Worm (Caenorhabditis elegans): ENCODE measurements around the gene daf-1.

daf-1 gene

ce11 chrIV:149794-150193 is 17.6 kb downstream of the daf-1 start:
- no peak for TF ChIP-seq Y22D7AL.16 (tag; optimal IDR thresholded peaks at IDR 0.05)
- no peak for TF ChIP-seq hlh-13 (GFP tag; optimal IDR thresholded peaks at IDR 0.05)
- TF ChIP-seq odd-2 (tag; optimal IDR thresholded peaks at IDR 0.05), result no peak
- no peak for TF ChIP-seq ttx-3 (tag; optimal IDR thresholded peaks at IDR 0.05)
- no peak for TF ChIP-seq gmeb-2 (tag; optimal IDR thresholded peaks at IDR 0.05)
- no peak for TF ChIP-seq sdc-2 (tag; optimal IDR thresholded peaks at IDR 0.05)
- TF ChIP-seq hlh-8 (tag; optimal IDR thresholded peaks at IDR 0.05), result no peak
- TF ChIP-seq mec-3 (tag; optimal IDR thresholded peaks at IDR 0.05; ENCODE audit: borderline replicate concordance), result no peak

DNA sequence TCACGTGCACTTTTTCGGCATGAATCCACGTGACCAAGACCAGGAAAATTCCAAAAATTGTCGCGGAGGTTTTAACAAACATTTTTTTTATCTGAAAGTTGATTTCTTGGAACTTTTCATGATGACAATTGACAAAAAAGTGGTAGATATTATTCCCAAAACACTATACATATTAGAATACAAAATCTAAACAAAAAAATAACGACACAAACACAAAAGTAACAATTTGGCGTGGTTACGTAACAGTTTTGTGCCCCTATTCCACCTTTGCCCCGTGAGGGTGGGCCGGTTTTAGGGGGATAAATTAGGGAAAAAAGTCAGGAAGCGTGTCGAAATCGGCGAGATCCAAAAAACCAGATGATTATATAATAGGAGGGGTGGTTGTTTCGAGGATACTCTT is 25.6 kb downstream of the daf-1 start, which contains the start of gene gegf-1:
TSS of gene gegf-1 (minus strand) at position 101 of the 400 bp plus-strand sequence.
- TF ChIP-seq ceh-9 (tag; optimal IDR thresholded peaks at IDR 0.05), result no peak
- TF ChIP-seq C38D4.7 (GFP tag; optimal IDR thresholded peaks at IDR 0.05), result no peak
- TF ChIP-seq nhr-11 (tag; optimal IDR thresholded peaks at IDR 0.05), result no peak
- TF ChIP-seq ama-1 (optimal IDR thresholded peaks at IDR 0.05), result no peak
- TF ChIP-seq F13H6.1 (tag; optimal IDR thresholded peaks at IDR 0.05), result no peak
- no peak for TF ChIP-seq fkh-6 (tag; optimal IDR thresholded peaks at IDR 0.05)
- TF ChIP-seq unc-55 (GFP tag; optimal IDR thresholded peaks at IDR 0.05), result no peak
- no peak for TF ChIP-seq ceh-31 (tag; optimal IDR thresholded peaks at IDR 0.05)
- no peak for TF ChIP-seq ceh-22 (tag; optimal IDR thresholded peaks at IDR 0.05)
- no peak for TF ChIP-seq tbx-2 (tag; optimal IDR thresholded peaks at IDR 0.05)
- no peak for TF ChIP-seq pag-3 (tag; optimal IDR thresholded peaks at IDR 0.05; ENCODE audit: borderline replicate concordance)
- no peak for TF ChIP-seq fax-1 (tag; optimal IDR thresholded peaks at IDR 0.05)
- TF ChIP-seq dve-1 (tag; optimal IDR thresholded peaks at IDR 0.05), result no peak
- no peak for TF ChIP-seq ceh-45 (GFP tag; IDR thresholded peaks at IDR 0.05)
- TF ChIP-seq pha-2 (tag; optimal IDR thresholded peaks at IDR 0.05), result no peak
- no peak for TF ChIP-seq ztf-16 (tag; optimal IDR thresholded peaks at IDR 0.05)
- TF ChIP-seq ceh-48 (tag; optimal IDR thresholded peaks at IDR 0.05), result no peak
- no peak for TF ChIP-seq ceh-6 (GFP tag; optimal IDR thresholded peaks at IDR 0.05)

DNA sequence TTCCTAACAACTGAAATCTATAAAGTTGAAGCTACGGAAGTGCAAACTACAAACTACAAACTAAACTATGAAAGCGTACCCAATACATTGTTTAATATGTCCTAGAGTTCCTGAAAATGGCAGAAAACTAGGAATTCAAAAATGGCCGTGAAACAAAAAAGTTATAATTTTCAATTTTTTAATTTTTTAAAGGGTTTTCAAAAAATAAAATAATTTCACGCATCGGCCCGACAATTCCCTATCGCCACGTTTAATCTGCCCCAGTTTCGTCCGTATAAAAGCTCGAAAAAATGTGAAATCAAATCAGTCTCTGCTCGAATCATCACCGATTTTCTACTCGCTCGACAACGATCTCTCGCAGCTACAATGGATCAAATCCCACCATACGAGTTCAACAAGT is 26.4 kb downstream of the daf-1 start, which contains the start of gene Y38C1AA.7:
TSS of gene Y38C1AA.7 (plus strand) at position 301 of the 400 bp plus-strand sequence.
- TF ChIP-seq pqm-1 (tag; optimal IDR thresholded peaks at IDR 0.05), result no peak
- TF ChIP-seq pag-3 (tag; optimal IDR thresholded peaks at IDR 0.05; ENCODE audit: borderline replicate concordance), result no peak
- no peak for TF ChIP-seq elt-2 (tag; optimal IDR thresholded peaks at IDR 0.05)
- TF ChIP-seq F13H6.1 (tag; optimal IDR thresholded peaks at IDR 0.05), result no peak
- no peak for TF ChIP-seq che-1 (tag; optimal IDR thresholded peaks at IDR 0.05)
- TF ChIP-seq mec-3 (tag; optimal IDR thresholded peaks at IDR 0.05; ENCODE audit: borderline replicate concordance), result no peak
- TF ChIP-seq odd-2 (tag; optimal IDR thresholded peaks at IDR 0.05), result no peak
- no peak for TF ChIP-seq C38D4.7 (GFP tag; optimal IDR thresholded peaks at IDR 0.05)
- no peak for TF ChIP-seq fax-1 (tag; optimal IDR thresholded peaks at IDR 0.05)

- TF ChIP-seq pha-4 (tag; optimal IDR thresholded peaks at IDR 0.05), result no peak
- no peak for TF ChIP-seq elt-4 (tag; optimal IDR thresholded peaks at IDR 0.05)
- no peak for TF ChIP-seq unc-55 (GFP tag; optimal IDR thresholded peaks at IDR 0.05)
- TF ChIP-seq ceh-6 (GFP tag; optimal IDR thresholded peaks at IDR 0.05), result no peak
- TF ChIP-seq unc-42 (tag; optimal IDR thresholded peaks at IDR 0.05), result no peak
- TF ChIP-seq ceh-9 (tag; optimal IDR thresholded peaks at IDR 0.05), result no peak
- TF ChIP-seq ceh-14 (tag; optimal IDR thresholded peaks at IDR 0.05), result no peak
- no peak for TF ChIP-seq gmeb-2 (tag; optimal IDR thresholded peaks at IDR 0.05)
- no peak for TF ChIP-seq ahr-1 (tag; optimal IDR thresholded peaks at IDR 0.05)
- no peak for TF ChIP-seq dve-1 (tag; optimal IDR thresholded peaks at IDR 0.05)
- no peak for TF ChIP-seq C38D4.7 (GFP tag; optimal IDR thresholded peaks at IDR 0.05)
- no peak for TF ChIP-seq zip-5 (tag; optimal IDR thresholded peaks at IDR 0.05)
- no peak for TF ChIP-seq ama-1 (optimal IDR thresholded peaks at IDR 0.05)
- TF ChIP-seq unc-86 (tag; optimal IDR thresholded peaks at IDR 0.05), result no peak
- no peak for TF ChIP-seq tbx-7 (tag; optimal IDR thresholded peaks at IDR 0.05)
- TF ChIP-seq lim-6 (tag; optimal IDR thresholded peaks at IDR 0.05), result no peak
- no peak for TF ChIP-seq sox-4 (tag; optimal IDR thresholded peaks at IDR 0.05)
- no peak for TF ChIP-seq nhr-11 (tag; optimal IDR thresholded peaks at IDR 0.05)
- TF ChIP-seq tbx-2 (tag; optimal IDR thresholded peaks at IDR 0.05), result no peak
Measured at ce11 chrIV:159864-160263, 27.6 kb downstream of the daf-1 start, which contains the start of gene Y38C1AA.19. TSS of gene Y38C1AA.19 (plus strand) at chrIV:160164.
